Fruit fly (Drosophila melanogaster): ENCODE measurements around the gene Trmt112.

Gene Trmt112

dm6 chr3L:21202029-21202776 lies 14.4 kb downstream of the Trmt112 start (continued):
- TF ChIP-seq CG12769 (tag; optimal IDR thresholded peaks at IDR 0.05) (peak; percentile 7), ase (GFP tag; IDR thresholded peaks at IDR 0.05) (no peak), ewg (GFP tag; optimal IDR thresholded peaks at IDR 0.05) (no peak), Rx (GFP tag; IDR thresholded peaks at IDR 0.05) (no peak), CG11695 (GFP tag; IDR thresholded peaks at IDR 0.05) (0 out of 3 replicates have a peak, but pooled peaks have one; percentile 7), salm (tag; optimal IDR thresholded peaks at IDR 0.05) (no peak), CG4424 (GFP tag; optimal IDR thresholded peaks at IDR 0.05) (no peak), CG34422 (GFP tag; IDR thresholded peaks at IDR 0.05) (no peak), vfl (GFP tag; optimal IDR thresholded peaks at IDR 0.05) (no peak), D19A (tag; optimal IDR thresholded peaks at IDR 0.05) (peak; percentile 63), Hr51 (GFP tag; optimal IDR thresholded peaks at IDR 0.05) (no peak), hbn (GFP tag; IDR thresholded peaks at IDR 0.05; ENCODE audit: partially characterized antibody) (no peak), CG10565 (GFP tag; optimal IDR thresholded peaks at IDR 0.05) (no peak), CG10209 (GFP tag; optimal IDR thresholded peaks at IDR 0.05) (no peak), Med (GFP tag) (peak; percentile 16), ken (GFP tag; IDR thresholded peaks at IDR 0.05) (no peak), stwl (tag; optimal IDR thresholded peaks at IDR 0.05) (peak; percentile 36), knrl (GFP tag; IDR thresholded peaks at IDR 0.05; ENCODE audit: partially characterized antibody) (no peak), CG6854 (GFP tag; optimal IDR thresholded peaks at IDR 0.05) (no peak), Dbx (GFP tag; IDR thresholded peaks at IDR 0.05) (no peak), CG1603 (tag; optimal IDR thresholded peaks at IDR 0.05) (peak; percentile 14), Fer2 (tag; optimal IDR thresholded peaks at IDR 0.05) (no peak), Drgx (GFP tag; IDR thresholded peaks at IDR 0.05) (no peak), CG3838 (GFP tag; optimal IDR thresholded peaks at IDR 0.05) (no peak), CG4404 (GFP tag; IDR thresholded peaks at IDR 0.05) (no peak), Oaz (GFP tag; IDR thresholded peaks at IDR 0.05) (no peak), chm (GFP tag; IDR thresholded peaks at IDR 0.05) (no peak), phol (tag; optimal IDR thresholded peaks at IDR 0.05) (no peak), trh (GFP tag; optimal IDR thresholded peaks at IDR 0.05) (no peak), CG2116 (GFP tag; optimal IDR thresholded peaks at IDR 0.05) (peak; percentile 7), CG15479 (GFP tag; optimal IDR thresholded peaks at IDR 0.05) (no peak), CG14667 (GFP tag; IDR thresholded peaks at IDR 0.05) (no peak), Chrac-16 (GFP tag; optimal IDR thresholded peaks at IDR 0.05) (no peak), CG33213 (GFP tag; optimal IDR thresholded peaks at IDR 0.05) (no peak), CG31388 (GFP tag; optimal IDR thresholded peaks at IDR 0.05) (no peak), CTCF (GFP tag; optimal IDR thresholded peaks at IDR 0.05) (peak; percentile 70), sens (GFP tag) (no peak), CG7963 (GFP tag; IDR thresholded peaks at IDR 0.05; ENCODE audit: partially characterized antibody) (no peak), chn (GFP tag; optimal IDR thresholded peaks at IDR 0.05) (no peak), pita (GFP tag; optimal IDR thresholded peaks at IDR 0.05) (peak; percentile 35), CG31365 (tag; optimal IDR thresholded peaks at IDR 0.05) (no peak), CG6254 (GFP tag; optimal IDR thresholded peaks at IDR 0.05) (peak; percentile 59), CG13287 (GFP tag; IDR thresholded peaks at IDR 0.05; ENCODE audit: partially characterized antibody) (no peak; the same call in 1 of the 2 replicates), tin (GFP tag; optimal IDR thresholded peaks at IDR 0.05) (no peak), nerfin-1 (tag; optimal IDR thresholded peaks at IDR 0.05) (no peak), NfI (GFP tag; optimal IDR thresholded peaks at IDR 0.05) (no peak), D (optimal IDR thresholded peaks at IDR 0.05) (no peak), D (GFP tag; optimal IDR thresholded peaks at IDR 0.05) (no peak), eyg (GFP tag; optimal IDR thresholded peaks at IDR 0.05) (no peak), CG2199 (GFP tag; IDR thresholded peaks at IDR 0.05) (peak; percentile 91), CG1792 (GFP tag; optimal IDR thresholded peaks at IDR 0.05) (no peak)
